Worm (Caenorhabditis elegans): ENCODE data around the gene F49E12.10.

- no peak for TF ChIP-seq ama-1 (optimal IDR thresholded peaks at IDR 0.05)
- no peak for TF ChIP-seq sea-1 (GFP tag; conservative IDR thresholded peaks at IDR 0.05)
- no peak for TF ChIP-seq F13C5.2 (tag; optimal IDR thresholded peaks at IDR 0.05)
- TF ChIP-seq ets-7 (tag; optimal IDR thresholded peaks at IDR 0.05): no peak
- TF ChIP-seq hmg-4 (GFP tag; optimal IDR thresholded peaks at IDR 0.05): peak; percentile 21
Measured at ce11 chrII:8415462-8416037, 24.7 kb downstream of the F49E12.10 start.
